Worm (Caenorhabditis elegans) whole organism, L2 larva: ENCODE data around the gene gst-42.

Experiments used
- ama-1 ChIP-seq: fragments of 150-350 bp; optimal IDR thresholded peaks from 2 replicates; lab custom pipeline; 2018; ENCODE audit warnings: inconsistent platforms
- blmp-1 ChIP-seq: sonication (generic microtip); optimal IDR thresholded peaks from 2 replicates; lab custom pipeline; 2017; ENCODE audit warnings: missing genetic modification characterization, mild to moderate bottlenecking, missing compliant biosample characterization, antibody characterized with exemption, moderate library complexity; ENCODE audit not compliant: insufficient read depth
- elt-3 ChIP-seq: sonication (generic microtip); optimal IDR thresholded peaks from 2 replicates; lab custom pipeline; 2017; ENCODE audit warnings: missing biosample characterization, missing genetic modification characterization
- lin-13 ChIP-seq: fragments of 150-350 bp; optimal IDR thresholded peaks from 2 replicates; lab custom pipeline; 2014; ENCODE audit warnings: missing biosample characterization, missing genetic modification reagents, missing genetic modification characterization
- lin-39 ChIP-seq: fragments of 150-350 bp; optimal IDR thresholded peaks from 2 replicates; lab custom pipeline; 2014; ENCODE audit warnings: missing biosample characterization, missing genetic modification reagents, missing genetic modification characterization
- nhr-23 ChIP-seq: fragments of 150-350 bp; optimal IDR thresholded peaks from 2 replicates; lab custom pipeline; 2014; ENCODE audit warnings: missing biosample characterization, missing genetic modification reagents, missing genetic modification characterization
- nhr-6 ChIP-seq: fragments of 150-350 bp; optimal IDR thresholded peaks from 2 replicates; lab custom pipeline; 2014; ENCODE audit warnings: missing biosample characterization, missing genetic modification characterization
- snpc-4 ChIP-seq: fragments of 150-350 bp; optimal IDR thresholded peaks from 2 replicates; lab custom pipeline; 2014; ENCODE audit warnings: missing biosample characterization, missing genetic modification characterization
- ztf-11 ChIP-seq: sonication (generic microtip); optimal IDR thresholded peaks from 2 replicates; lab custom pipeline; 2017; ENCODE audit warnings: missing biosample characterization, missing genetic modification characterization

DNA sequence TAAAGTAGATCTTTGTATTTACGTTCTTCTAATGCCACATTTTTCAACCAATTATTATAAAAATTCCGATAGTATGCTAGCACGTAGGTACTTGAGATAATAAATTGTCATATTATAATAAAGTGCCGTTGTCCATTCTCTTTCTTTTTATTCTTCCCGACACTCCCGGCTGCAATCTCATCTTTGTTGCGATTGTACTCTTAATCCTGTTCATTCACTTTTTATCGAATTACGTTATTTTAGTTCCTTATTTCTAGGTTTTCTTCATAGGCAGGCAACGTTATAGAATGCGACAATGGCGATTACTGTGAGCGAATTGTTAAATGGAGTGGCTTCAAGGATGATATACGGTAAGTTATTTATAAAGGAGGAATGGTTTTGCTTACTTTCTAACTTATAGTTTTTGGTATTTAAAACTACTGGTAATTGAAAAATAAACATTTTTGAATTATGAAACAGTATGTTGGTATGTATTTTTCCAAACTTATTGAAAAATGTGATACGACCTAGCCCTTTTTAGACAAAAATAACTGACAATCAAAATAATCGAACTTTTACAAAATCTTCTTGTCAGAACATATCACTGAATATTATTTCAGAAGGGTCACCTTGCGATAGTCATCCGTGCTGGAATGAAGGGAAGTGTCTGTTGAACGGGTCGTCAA is 18.2 kb upstream of the gst-42 start, which contains the start of gene C40H5.2:
- no peak for TF ChIP-seq ama-1 (lab: Kevin White, UChicago)
- no peak for TF ChIP-seq lin-39
- TF ChIP-seq nhr-23 (tag; lab: Kevin White, UChicago) = no peak
- TF ChIP-seq blmp-1 (tag; lab: Kevin White, UChicago) = no peak
- TF ChIP-seq ztf-11 = no peak
- TF ChIP-seq nhr-6 = no peak
- TF ChIP-seq snpc-4 (tag; lab: Kevin White, UChicago) = no peak
- no peak for TF ChIP-seq lin-13 (GFP tag; lab: Kevin White, UChicago)
- no peak for TF ChIP-seq elt-3
